Worm (Caenorhabditis elegans) whole organism, young adult: ENCODE data around the gene pinn-1.
A peak's percentile ranks its signal among the peaks of the same experiment; 100 is the strongest.

ENCODE experiments used
- B0261.1 ChIP-seq: sonication (generic microtip); optimal IDR thresholded peaks from 2 replicates; lab custom pipeline; 2016; ENCODE audit warnings: mild to moderate bottlenecking, missing genetic modification characterization, moderate library complexity, missing compliant biosample characterization
- C17E4.6 ChIP-seq: fragments of 200-800 bp; sonication (Bioruptor generic); IDR thresholded peaks from 2 replicates; pipeline ENCODE4 v1.3.6; 2022; ENCODE audit warnings: missing genetic modification reagents, missing genetic modification characterization, missing compliant biosample characterization
- F39B2.1 ChIP-seq: fragments of 200-800 bp; sonication (Bioruptor generic); IDR thresholded peaks from 2 replicates; pipeline ENCODE4 v1.3.6; 2022; ENCODE audit warnings: missing genetic modification reagents, missing genetic modification characterization, missing compliant biosample characterization
- F49E8.2 ChIP-seq: sonication (generic microtip); optimal IDR thresholded peaks from 3 replicates; lab custom pipeline; 2017; ENCODE audit warnings: missing genetic modification characterization, mild to moderate bottlenecking, missing compliant biosample characterization, antibody characterized with exemption, moderate library complexity; ENCODE audit not compliant: insufficient read depth
- K11D2.4 ChIP-seq: fragments of 200-800 bp; sonication (Bioruptor generic); IDR thresholded peaks from 2 replicates; pipeline ENCODE4 v1.3.6; 2022; ENCODE audit warnings: missing genetic modification reagents, missing genetic modification characterization, missing compliant biosample characterization
- T26A5.8 ChIP-seq: sonication (generic microtip); optimal IDR thresholded peaks from 2 replicates; lab custom pipeline; 2016; ENCODE audit warnings: missing genetic modification characterization, missing compliant biosample characterization
- Y53G8AR.9 ChIP-seq: fragments of 200-800 bp; sonication (Bioruptor generic); conservative IDR thresholded peaks from 2 replicates; pipeline ENCODE4 v1.3.6; 2022; ENCODE audit warnings: missing genetic modification reagents, missing genetic modification characterization, missing compliant biosample characterization
- Y56A3A.18 ChIP-seq: fragments of 200-800 bp; sonication (Bioruptor generic); IDR thresholded peaks from 2 replicates; pipeline ENCODE4 v1.3.6; 2022; ENCODE audit warnings: missing genetic modification reagents, missing genetic modification characterization, missing compliant biosample characterization
- ZK185.1 ChIP-seq: sonication (generic microtip); optimal IDR thresholded peaks from 2 replicates; lab custom pipeline; 2016; ENCODE audit warnings: mild to moderate bottlenecking, missing genetic modification characterization, missing compliant biosample characterization; ENCODE audit not compliant: poor library complexity, severe bottlenecking
- ama-1 ChIP-seq, 3 experiments: fragments of 150-350 bp in 1 of 3; sonication (generic microtip) in 2 of 3; optimal IDR thresholded peaks; 2 replicates each; lab custom pipeline; 2014 to 2018; ENCODE audit warnings: missing biosample characterization in 2 of 3, missing genetic modification characterization in 2 of 3, missing genetic modification reagents in 2 of 3
- atf-7 ChIP-seq: sonication (generic microtip); optimal IDR thresholded peaks from 2 replicates; lab custom pipeline; 2017; ENCODE audit warnings: mild to moderate bottlenecking, missing genetic modification characterization, missing compliant biosample characterization
- attf-6 ChIP-seq: fragments of 200-800 bp; sonication (Bioruptor generic); IDR thresholded peaks from 2 replicates; pipeline ENCODE4 v1.3.6; 2022; ENCODE audit warnings: missing genetic modification reagents, missing genetic modification characterization, missing compliant biosample characterization
- bed-1 ChIP-seq: fragments of 200-800 bp; sonication (Bioruptor generic); IDR thresholded peaks from 2 replicates; pipeline ENCODE4 v1.3.6; 2022; ENCODE audit warnings: missing genetic modification reagents, missing genetic modification characterization, missing compliant biosample characterization
- ccch-3 ChIP-seq: fragments of 200-800 bp; sonication (Bioruptor generic); optimal IDR thresholded peaks from 2 replicates; lab custom pipeline; 2018; ENCODE audit warnings: mild to moderate bottlenecking, missing genetic modification characterization, missing compliant biosample characterization
- ceh-100 ChIP-seq: fragments of 200-800 bp; sonication (Bioruptor generic); IDR thresholded peaks from 2 replicates; pipeline ENCODE4 v1.3.6; 2022; ENCODE audit warnings: missing genetic modification reagents, missing genetic modification characterization, missing compliant biosample characterization
- ceh-40 ChIP-seq: fragments of 200-800 bp; sonication (Bioruptor generic); IDR thresholded peaks from 2 replicates; pipeline ENCODE4 v1.3.6; 2022; ENCODE audit warnings: missing genetic modification characterization, missing compliant biosample characterization
- ceh-58 ChIP-seq: fragments of 200-800 bp; sonication (Bioruptor generic); IDR thresholded peaks from 2 replicates; pipeline ENCODE4 v1.3.6; 2022; ENCODE audit warnings: missing genetic modification characterization, missing compliant biosample characterization
- chd-7 ChIP-seq: sonication (generic microtip); optimal IDR thresholded peaks from 2 replicates; lab custom pipeline; 2016; ENCODE audit warnings: mild to moderate bottlenecking, missing genetic modification characterization, moderate library complexity, missing compliant biosample characterization
- dpff-1 ChIP-seq: sonication (generic microtip); optimal IDR thresholded peaks from 2 replicates; lab custom pipeline; 2017; ENCODE audit warnings: mild to moderate bottlenecking, missing genetic modification characterization, missing compliant biosample characterization
- ets-4 ChIP-seq: fragments of 200-800 bp; sonication (Bioruptor generic); optimal IDR thresholded peaks from 2 replicates; lab custom pipeline; 2018; ENCODE audit warnings: mild to moderate bottlenecking, missing genetic modification characterization, missing compliant biosample characterization
- hmg-1.2 ChIP-seq: fragments of 200-800 bp; sonication (Bioruptor generic); IDR thresholded peaks from 2 replicates; pipeline ENCODE4 v1.3.6; 2022; ENCODE audit warnings: missing genetic modification reagents, missing genetic modification characterization, missing compliant biosample characterization
- hrde-1 ChIP-seq: sonication (generic microtip); optimal IDR thresholded peaks from 2 replicates; lab custom pipeline; 2016; ENCODE audit warnings: missing genetic modification characterization, mild to moderate bottlenecking, missing compliant biosample characterization, moderate library complexity, missing genotype, missing genetic modification reagents, borderline replicate concordance
- lin-35 ChIP-seq, 3 experiments: fragments of 150-350 bp in 2 of 3; sonication (generic microtip) in 1 of 3; optimal IDR thresholded peaks; 2 replicates each; lab custom pipeline; 2014 to 2018; ENCODE audit warnings: missing biosample characterization in 3 of 3, missing genetic modification characterization in 3 of 3, missing genetic modification reagents in 3 of 3
- lin-40 ChIP-seq: sonication (generic microtip); optimal IDR thresholded peaks from 2 replicates; lab custom pipeline; 2016; ENCODE audit warnings: missing genetic modification characterization, mild to moderate bottlenecking, missing compliant biosample characterization, missing genotype, missing genetic modification reagents
- lin-54 ChIP-seq: fragments of 200-800 bp; sonication (Bioruptor generic); optimal IDR thresholded peaks from 2 replicates; lab custom pipeline; 2018; ENCODE audit warnings: mild to moderate bottlenecking, missing genetic modification characterization, missing compliant biosample characterization
- lsy-27 ChIP-seq: sonication (generic microtip); optimal IDR thresholded peaks from 2 replicates; lab custom pipeline; 2017; ENCODE audit warnings: missing genetic modification characterization, mild to moderate bottlenecking, missing compliant biosample characterization, antibody characterized with exemption, missing genotype, borderline replicate concordance; ENCODE audit not compliant: insufficient read depth
- madf-6 ChIP-seq: fragments of 200-800 bp; sonication (Bioruptor generic); IDR thresholded peaks from 2 replicates; pipeline ENCODE4 v1.3.6; 2022; ENCODE audit warnings: missing genetic modification reagents, missing genetic modification characterization, missing compliant biosample characterization
- mcd-1 ChIP-seq: fragments of 200-800 bp; sonication (Bioruptor generic); IDR thresholded peaks from 2 replicates; pipeline ENCODE4 v1.3.6; 2022; ENCODE audit warnings: missing genetic modification reagents, missing genetic modification characterization, missing compliant biosample characterization
- mel-28 ChIP-seq: sonication (generic microtip); optimal IDR thresholded peaks from 2 replicates; lab custom pipeline; 2016; ENCODE audit warnings: borderline replicate concordance, mild to moderate bottlenecking, missing genetic modification characterization, missing compliant biosample characterization
- mes-4 ChIP-seq: sonication (generic microtip); optimal IDR thresholded peaks from 2 replicates; lab custom pipeline; 2016; ENCODE audit warnings: missing genotype, missing genetic modification characterization, missing compliant biosample characterization
- rcor-1 ChIP-seq: fragments of 200-800 bp; sonication (Bioruptor generic); IDR thresholded peaks from 2 replicates; pipeline ENCODE4 v1.3.6; 2022; ENCODE audit warnings: missing genetic modification reagents, missing genetic modification characterization, missing compliant biosample characterization
- rec-8 ChIP-seq, 2 experiments: sonication (generic microtip); optimal IDR thresholded peaks; 2 replicates each; lab custom pipeline; 2016; ENCODE audit warnings: mild to moderate bottlenecking in 2 of 2, missing genetic modification characterization in 2 of 2, missing genetic modification reagents in 2 of 2, missing genotype in 2 of 2, missing biosample characterization in 1 of 2, missing compliant biosample characterization in 1 of 2, moderate library complexity in 1 of 2
- sea-2 ChIP-seq: fragments of 200-800 bp; sonication (Bioruptor generic); IDR thresholded peaks from 2 replicates; pipeline ENCODE4 v1.3.6; 2022; ENCODE audit warnings: missing genetic modification characterization, missing compliant biosample characterization
- snpc-1.1 ChIP-seq: sonication (generic microtip); optimal IDR thresholded peaks from 2 replicates; lab custom pipeline; 2017; ENCODE audit warnings: missing genetic modification characterization, mild to moderate bottlenecking, missing compliant biosample characterization, antibody characterized with exemption, moderate library complexity, missing genotype, missing genetic modification reagents; ENCODE audit not compliant: insufficient read depth
- snpc-1.3 ChIP-seq: sonication (generic microtip); optimal IDR thresholded peaks from 2 replicates; lab custom pipeline; 2017; ENCODE audit warnings: missing genetic modification characterization, mild to moderate bottlenecking, missing compliant biosample characterization, antibody characterized with exemption, moderate library complexity, missing genotype, missing genetic modification reagents; ENCODE audit not compliant: insufficient read depth
- snpc-3.4 ChIP-seq: sonication (generic microtip); optimal IDR thresholded peaks from 2 replicates; lab custom pipeline; 2017; ENCODE audit warnings: missing genetic modification characterization, mild to moderate bottlenecking, missing compliant biosample characterization, antibody characterized with exemption, moderate library complexity, missing genotype, missing genetic modification reagents
- snpc-4 ChIP-seq, 5 experiments: fragments of 150-350 bp in 1 of 5; sonication (generic microtip) in 4 of 5; optimal IDR thresholded peaks; 2 replicates each; lab custom pipeline; 2014 to 2018; ENCODE audit warnings: missing genetic modification characterization in 5 of 5, missing biosample characterization in 3 of 5, antibody characterized with exemption in 2 of 5, mild to moderate bottlenecking in 2 of 5, missing compliant biosample characterization in 2 of 5, missing genotype in 2 of 5, moderate library complexity in 2 of 5, missing genetic modification reagents in 1 of 5
- tbx-9 ChIP-seq: sonication (generic microtip); optimal IDR thresholded peaks from 2 replicates; lab custom pipeline; 2016; ENCODE audit warnings: borderline replicate concordance, missing genetic modification characterization, inconsistent platforms, missing compliant biosample characterization
- unc-130 ChIP-seq: sonication (generic microtip); optimal IDR thresholded peaks from 2 replicates; lab custom pipeline; 2016; ENCODE audit warnings: missing genetic modification reagents, missing genetic modification characterization, missing compliant biosample characterization
- unc-62 ChIP-seq: fragments of 150-350 bp; optimal IDR thresholded peaks from 2 replicates; lab custom pipeline; 2014; ENCODE audit warnings: missing biosample characterization, missing genetic modification reagents, missing genetic modification characterization
- zfh-2 ChIP-seq: fragments of 200-800 bp; sonication (Bioruptor generic); conservative IDR thresholded peaks from 2 replicates; pipeline ENCODE4 v1.3.6; 2022; ENCODE audit warnings: missing genetic modification reagents, missing genetic modification characterization, missing compliant biosample characterization
- ztf-22 ChIP-seq: fragments of 200-800 bp; sonication (Bioruptor generic); optimal IDR thresholded peaks from 2 replicates; lab custom pipeline; 2018; ENCODE audit warnings: mild to moderate bottlenecking, missing genetic modification characterization, moderate library complexity, missing compliant biosample characterization
- ztf-28 ChIP-seq: fragments of 200-800 bp; sonication (Bioruptor generic); IDR thresholded peaks from 2 replicates; pipeline ENCODE4 v1.3.6; 2022; ENCODE audit warnings: missing genetic modification reagents, missing genetic modification characterization, missing compliant biosample characterization
- ztf-3 ChIP-seq: fragments of 200-800 bp; sonication (Bioruptor generic); optimal IDR thresholded peaks from 2 replicates; lab custom pipeline; 2018; ENCODE audit warnings: mild to moderate bottlenecking, missing genetic modification characterization, missing compliant biosample characterization

The pinn-1 gene

DNA sequence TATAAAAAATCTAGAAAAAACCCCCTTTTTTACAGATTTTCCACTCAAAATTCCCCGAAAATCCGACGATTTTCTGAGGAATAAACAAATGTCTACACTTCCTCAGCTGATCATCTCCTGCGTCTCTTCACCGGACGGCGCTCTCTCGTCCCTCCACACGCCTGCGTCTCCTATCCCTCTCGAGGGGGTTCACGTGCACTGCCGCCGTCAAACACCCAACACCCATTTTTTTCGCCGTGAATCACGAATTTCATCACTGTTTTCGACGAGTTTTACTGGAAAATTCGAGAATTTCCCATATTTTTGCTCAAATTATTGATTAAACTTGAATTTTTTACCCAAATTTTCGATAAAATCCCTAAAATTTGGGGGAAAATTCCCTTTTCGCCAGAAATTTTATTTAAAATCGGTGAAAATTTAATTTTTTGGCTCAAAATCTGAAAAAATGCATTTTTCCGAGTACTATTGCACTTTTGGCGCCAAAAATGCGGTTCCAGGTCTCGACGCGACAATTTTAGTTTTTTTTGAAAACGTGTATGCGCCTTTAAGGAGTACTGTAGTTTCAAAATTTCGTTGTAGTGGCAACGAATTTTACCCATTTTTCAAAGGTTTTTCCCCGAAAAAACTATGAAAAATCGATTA is 32.1 kb upstream of the pinn-1 start (continued):
- TF ChIP-seq ceh-58 (GFP tag; lab: Robert Waterston, UW) (no peak), lin-40 (tag; lab: Kevin White, UChicago) (peak; percentile 40), K11D2.4 (GFP tag; lab: Robert Waterston, UW) (no peak; the same call in 1 of the 2 replicates), ama-1 (optimal IDR thresholded peaks at IDR 0.05; lab: Kevin White, UChicago) (no peak), ama-1 (GFP tag; optimal IDR thresholded peaks at IDR 0.05; lab: Kevin White, UChicago) (no peak), dpff-1 (tag; lab: Kevin White, UChicago) (no peak), F49E8.2 (tag; lab: Kevin White, UChicago) (peak; percentile 47), Y53G8AR.9 (peak; percentile 49; the same call in 1 of the 2 replicates), rec-8 (tag; optimal IDR thresholded peaks at IDR 0.05; lab: Kevin White, UChicago) (no peak), tbx-9 (tag; lab: Kevin White, UChicago) (no peak), snpc-1.1 (no peak), sea-2 (GFP tag; lab: Robert Waterston, UW) (no peak), madf-6 (GFP tag; lab: Robert Waterston, UW) (peak; percentile 88), atf-7 (tag; lab: Kevin White, UChicago) (peak; percentile 70), lin-54 (GFP tag; lab: Kevin White, UChicago) (peak; percentile 33), ceh-40 (GFP tag; lab: Robert Waterston, UW) (no peak), B0261.1 (peak; percentile 9), ets-4 (no peak), T26A5.8 (tag; lab: Kevin White, UChicago) (no peak), zfh-2 (peak; percentile 62; the same call in 1 of the 2 replicates), mcd-1 (GFP tag; lab: Robert Waterston, UW) (peak; percentile 63), ZK185.1 (tag; lab: Kevin White, UChicago) (no peak), lin-35 (GFP tag; optimal IDR thresholded peaks at IDR 0.05; lab: Kevin White, UChicago) (peak in 1 of 3 experiments; percentile 31), ceh-100 (GFP tag; lab: Robert Waterston, UW) (0 out of 2 replicates have a peak, but pooled peaks have one; percentile 21), hrde-1 (tag; lab: Kevin White, UChicago) (peak; percentile 73), C17E4.6 (GFP tag; lab: Robert Waterston, UW) (no peak), ztf-28 (GFP tag; lab: Robert Waterston, UW) (no peak), bed-1 (0 out of 2 replicates have a peak, but pooled peaks have one; percentile 43), attf-6 (GFP tag; lab: Robert Waterston, UW) (no peak), unc-62 (GFP tag; lab: Kevin White, UChicago) (no peak), snpc-3.4 (tag; lab: Kevin White, UChicago) (peak; percentile 46), ccch-3 (GFP tag; lab: Kevin White, UChicago) (no peak), chd-7 (peak; percentile 62), snpc-4 (GFP tag; optimal IDR thresholded peaks at IDR 0.05; lab: Kevin White, UChicago) (peak; percentile 22), snpc-4 (tag; optimal IDR thresholded peaks at IDR 0.05; lab: Kevin White, UChicago) (peak in 2 of 4 experiments; percentile 39 to 45), unc-130 (peak; percentile 59), snpc-1.3 (tag; lab: Kevin White, UChicago) (no peak), F39B2.1 (GFP tag; lab: Robert Waterston, UW) (no peak), mel-28 (tag; lab: Kevin White, UChicago) (no peak), mes-4 (tag; lab: Kevin White, UChicago) (peak; percentile 21), hmg-1.2 (GFP tag; lab: Robert Waterston, UW) (peak; percentile 99), ztf-3 (GFP tag; lab: Kevin White, UChicago) (no peak), ztf-22 (no peak), Y56A3A.18 (no peak), lsy-27 (no peak), rcor-1 (GFP tag; lab: Robert Waterston, UW) (peak; percentile 77)
